Fruit fly (Drosophila melanogaster) whole organism, embryonic: ENCODE data around the gene kairos.

Source experiments
- Blimp-1 ChIP-seq: fragments of 200-800 bp; sonication (Bioruptor generic); optimal IDR thresholded peaks from 3 replicates; lab custom pipeline; 2018; ENCODE audit warnings: missing biosample characterization, missing genetic modification characterization, mild to moderate bottlenecking, moderate library complexity, missing genetic modification reagents
- C15 ChIP-seq: fragments of 200-800 bp; sonication (Bioruptor generic); IDR thresholded peaks from 3 replicates; pipeline ENCODE4 v1.3.6; 2022; ENCODE audit warnings: missing biosample characterization, missing genetic modification characterization
- CG10431 ChIP-seq: fragments of 200-800 bp; sonication (Bioruptor generic); optimal IDR thresholded peaks from 3 replicates; lab custom pipeline; 2018; ENCODE audit warnings: missing biosample characterization, mild to moderate bottlenecking, missing genetic modification characterization
- CG10654 ChIP-seq: fragments of 200-800 bp; sonication (Bioruptor generic); optimal IDR thresholded peaks from 2 replicates; lab custom pipeline; 2016; ENCODE audit warnings: missing biosample characterization, missing genetic modification characterization
- CG10959 ChIP-seq: fragments of 200-800 bp; sonication (Bioruptor generic); IDR thresholded peaks from 2 replicates; pipeline ENCODE4 v1.3.6; 2022; ENCODE audit warnings: missing biosample characterization, missing genetic modification characterization
- CG10979 ChIP-seq: fragments of 200-800 bp; sonication (Bioruptor generic); optimal IDR thresholded peaks from 2 replicates; lab custom pipeline; 2018; ENCODE audit warnings: missing biosample characterization, mild to moderate bottlenecking, missing genetic modification characterization, moderate library complexity
- CG12299 ChIP-seq: fragments of 200-800 bp; sonication (Bioruptor generic); optimal IDR thresholded peaks from 2 replicates; lab custom pipeline; 2018; ENCODE audit warnings: missing biosample characterization, mild to moderate bottlenecking, missing genetic modification characterization
- CG14050 ChIP-seq: fragments of 200-800 bp; sonication (Bioruptor generic); IDR thresholded peaks from 3 replicates; pipeline ENCODE4 v1.3.6; 2022; ENCODE audit warnings: missing biosample characterization, missing genetic modification characterization
- CG17385 ChIP-seq: fragments of 200-800 bp; sonication (Bioruptor generic); optimal IDR thresholded peaks from 3 replicates; lab custom pipeline; 2018; ENCODE audit warnings: missing biosample characterization, mild to moderate bottlenecking, missing genetic modification characterization
- CG17802 ChIP-seq: fragments of 200-800 bp; sonication (Bioruptor generic); optimal IDR thresholded peaks from 2 replicates; lab custom pipeline; 2018; ENCODE audit warnings: missing biosample characterization, mild to moderate bottlenecking, missing genetic modification characterization, moderate library complexity
- CG17912 ChIP-seq: fragments of 200-800 bp; sonication (Bioruptor generic); optimal IDR thresholded peaks from 2 replicates; lab custom pipeline; 2018; ENCODE audit warnings: missing biosample characterization, mild to moderate bottlenecking, missing genetic modification characterization
- CG18262 ChIP-seq: fragments of 200-800 bp; optimal IDR thresholded peaks from 3 replicates; lab custom pipeline; 2019; ENCODE audit warnings: missing biosample characterization, mild to moderate bottlenecking, missing genetic modification characterization, moderate library complexity
- CG1832 ChIP-seq: fragments of 200-800 bp; sonication (Bioruptor generic); optimal IDR thresholded peaks from 2 replicates; lab custom pipeline; 2017; ENCODE audit warnings: missing biosample characterization, mild to moderate bottlenecking, missing genetic modification characterization, inconsistent platforms
- CG34422 ChIP-seq: fragments of 200-800 bp; sonication (Bioruptor generic); IDR thresholded peaks from 3 replicates; pipeline ENCODE4 v1.3.6; 2022; ENCODE audit warnings: missing biosample characterization, missing genetic modification characterization
- CG3726 ChIP-seq: fragments of 200-800 bp; sonication (Bioruptor generic); IDR thresholded peaks from 3 replicates; pipeline ENCODE4, ENCODE4 v1.3.6; 2022; ENCODE audit warnings: missing biosample characterization, missing genetic modification characterization
- CG42726 ChIP-seq: fragments of 200-800 bp; sonication (Bioruptor generic); IDR thresholded peaks from 2 replicates; pipeline ENCODE4 v1.3.6; 2022; ENCODE audit warnings: missing biosample characterization, missing genetic modification characterization; ENCODE audit not compliant: partially characterized antibody
- CG4360 ChIP-seq: fragments of 200-800 bp; sonication (Bioruptor generic); IDR thresholded peaks from 2 replicates; pipeline ENCODE4 v1.3.6; 2022; ENCODE audit warnings: missing biosample characterization, missing genetic modification characterization
- CG4424 ChIP-seq: fragments of 200-800 bp; sonication (Bioruptor generic); optimal IDR thresholded peaks from 3 replicates; lab custom pipeline; 2016; ENCODE audit warnings: missing biosample characterization, missing genetic modification characterization
- CG4820 ChIP-seq: fragments of 200-800 bp; sonication (Bioruptor generic); optimal IDR thresholded peaks from 3 replicates; lab custom pipeline; 2016; ENCODE audit warnings: missing biosample characterization, missing genetic modification characterization
- CG5180 ChIP-seq: fragments of 200-800 bp; sonication (Bioruptor generic); optimal IDR thresholded peaks from 3 replicates; lab custom pipeline; 2017; ENCODE audit warnings: missing biosample characterization, missing genetic modification characterization, mild to moderate bottlenecking, moderate library complexity, missing genetic modification reagents
- CG6765 ChIP-seq: fragments of 200-800 bp; sonication (Bioruptor generic); optimal IDR thresholded peaks from 3 replicates; lab custom pipeline; 2017; ENCODE audit warnings: missing biosample characterization, mild to moderate bottlenecking, missing genetic modification characterization
- CG7372 ChIP-seq: fragments of 200-800 bp; sonication (Bioruptor generic); IDR thresholded peaks from 2 replicates; pipeline ENCODE4 v1.3.6; 2022; ENCODE audit warnings: missing biosample characterization, missing genetic modification characterization
- CG7839 ChIP-seq: fragments of 200-800 bp; sonication (Bioruptor generic); optimal IDR thresholded peaks from 3 replicates; lab custom pipeline; 2018; ENCODE audit warnings: missing biosample characterization, mild to moderate bottlenecking, missing genetic modification characterization, moderate library complexity
- CG8388 ChIP-seq: fragments of 200-800 bp; sonication (Bioruptor generic); optimal IDR thresholded peaks from 2 replicates; lab custom pipeline; 2019; ENCODE audit warnings: missing biosample characterization, mild to moderate bottlenecking, missing genetic modification characterization, moderate library complexity
- CG9609 ChIP-seq: fragments of 200-800 bp; sonication (Bioruptor generic); optimal IDR thresholded peaks from 3 replicates; lab custom pipeline; 2016; ENCODE audit warnings: missing biosample characterization, missing genetic modification characterization
- Doc2 ChIP-seq: fragments of 200-800 bp; sonication (Bioruptor generic); IDR thresholded peaks from 2 replicates; pipeline ENCODE4 v1.3.6; 2022; ENCODE audit warnings: missing biosample characterization, missing genetic modification characterization
- Fer1 ChIP-seq: fragments of 200-800 bp; sonication (Bioruptor generic); optimal IDR thresholded peaks from 2 replicates; lab custom pipeline; 2017; ENCODE audit warnings: missing biosample characterization, mild to moderate bottlenecking, missing genetic modification characterization
- Fer2 ChIP-seq: fragments of 200-800 bp; sonication (Bioruptor generic); optimal IDR thresholded peaks from 2 replicates; lab custom pipeline; 2018; ENCODE audit warnings: missing biosample characterization, mild to moderate bottlenecking, missing genetic modification characterization, moderate library complexity
- Fer3 ChIP-seq: fragments of 200-800 bp; sonication (Bioruptor generic); optimal IDR thresholded peaks from 2 replicates; lab custom pipeline; 2018; ENCODE audit warnings: missing biosample characterization, mild to moderate bottlenecking, missing genetic modification characterization, moderate library complexity
- H15 ChIP-seq: fragments of 200-800 bp; sonication (Bioruptor generic); IDR thresholded peaks from 3 replicates; pipeline ENCODE4 v1.3.6; 2022; ENCODE audit warnings: missing biosample characterization, missing genetic modification characterization
- HLH4C ChIP-seq: fragments of 200-800 bp; sonication (Bioruptor generic); IDR thresholded peaks from 3 replicates; pipeline ENCODE4 v1.3.6; 2022; ENCODE audit warnings: missing biosample characterization, missing genetic modification characterization; ENCODE audit not compliant: partially characterized antibody
- Hey ChIP-seq: fragments of 200-800 bp; sonication (Bioruptor generic); optimal IDR thresholded peaks from 3 replicates; lab custom pipeline; 2018; ENCODE audit warnings: missing biosample characterization, mild to moderate bottlenecking, missing genetic modification characterization
- Hr51 ChIP-seq, 2 experiments: fragments of 200-800 bp; sonication (Bioruptor generic); optimal IDR thresholded peaks; 2 replicates in 1 of 2; 3 replicates in 1 of 2; lab custom pipeline; 2016 to 2018; ENCODE audit warnings: missing biosample characterization in 2 of 2, missing genetic modification characterization in 2 of 2, mild to moderate bottlenecking in 1 of 2, moderate library complexity in 1 of 2
- NfI ChIP-seq: fragments of 200-800 bp; sonication (Bioruptor generic); optimal IDR thresholded peaks from 3 replicates; lab custom pipeline; 2018; ENCODE audit warnings: missing biosample characterization, mild to moderate bottlenecking, missing genetic modification characterization, moderate library complexity
- Side ChIP-seq: fragments of 200-800 bp; sonication (Bioruptor generic); optimal IDR thresholded peaks from 2 replicates; lab custom pipeline; 2016; ENCODE audit warnings: missing biosample characterization, missing genetic modification characterization
- Usf ChIP-seq: fragments of 200-800 bp; sonication (Bioruptor generic); optimal IDR thresholded peaks from 2 replicates; lab custom pipeline; 2017; ENCODE audit warnings: missing genotype, missing biosample characterization, missing genetic modification characterization
- amos ChIP-seq: fragments of 200-800 bp; sonication (Bioruptor generic); IDR thresholded peaks from 2 replicates; pipeline ENCODE4 v1.3.6; 2022; ENCODE audit warnings: missing biosample characterization, missing genetic modification characterization; ENCODE audit not compliant: partially characterized antibody
- bcd ChIP-seq: fragments of 200-800 bp; sonication (Bioruptor generic); optimal IDR thresholded peaks from 2 replicates; lab custom pipeline; 2017; ENCODE audit warnings: missing biosample characterization, mild to moderate bottlenecking, missing genetic modification characterization
- chm ChIP-seq: fragments of 200-800 bp; sonication (Bioruptor generic); IDR thresholded peaks from 2 replicates; pipeline ENCODE4 v1.3.6; 2022; ENCODE audit warnings: missing biosample characterization, missing genetic modification characterization
- emc ChIP-seq: fragments of 200-800 bp; sonication (Bioruptor generic); optimal IDR thresholded peaks from 2 replicates; lab custom pipeline; 2016; ENCODE audit warnings: missing biosample characterization, missing genetic modification characterization
- en ChIP-seq: fragments of 200-800 bp; sonication (Bioruptor generic); optimal IDR thresholded peaks from 2 replicates; lab custom pipeline; 2016; ENCODE audit warnings: missing biosample characterization, missing genetic modification characterization
- fru ChIP-seq: fragments of >200 bp; optimal IDR thresholded peaks from 2 replicates; lab custom pipeline; 2017
- gfzf ChIP-seq: fragments of 200-800 bp; sonication (Bioruptor generic); optimal IDR thresholded peaks from 2 replicates; lab custom pipeline; 2016; ENCODE audit warnings: missing biosample characterization, mild to moderate bottlenecking, missing genetic modification characterization, moderate library complexity
- grn ChIP-seq: fragments of 200-800 bp; sonication (Bioruptor generic); optimal IDR thresholded peaks from 3 replicates; lab custom pipeline; 2017; ENCODE audit warnings: missing biosample characterization, missing genetic modification characterization
- her ChIP-seq: fragments of 200-800 bp; sonication (Bioruptor generic); optimal IDR thresholded peaks from 2 replicates; lab custom pipeline; 2016; ENCODE audit warnings: missing biosample characterization, missing genetic modification characterization
- jigr1 ChIP-seq: fragments of 200-800 bp; sonication (Bioruptor generic); IDR thresholded peaks from 3 replicates; pipeline ENCODE4 v1.3.6; 2022; ENCODE audit warnings: missing biosample characterization, missing genetic modification characterization
- luna ChIP-seq: fragments of 200-800 bp; sonication (Bioruptor generic); optimal IDR thresholded peaks from 2 replicates; lab custom pipeline; 2016; ENCODE audit warnings: missing biosample characterization, missing genetic modification characterization
- maf-S ChIP-seq: fragments of 200-800 bp; sonication (Bioruptor generic); optimal IDR thresholded peaks from 2 replicates; lab custom pipeline; 2016; ENCODE audit warnings: missing biosample characterization, missing genetic modification characterization
- org-1 ChIP-seq: fragments of 200-800 bp; sonication (Bioruptor generic); optimal IDR thresholded peaks from 2 replicates; lab custom pipeline; 2017; ENCODE audit warnings: missing biosample characterization, missing genetic modification characterization
- sens ChIP-seq: fragments of 200-800 bp; sonication (Bioruptor generic); peaks from one replicate; lab custom pipeline; 2016; ENCODE audit warnings: missing biosample characterization, missing genetic modification characterization
- slbo ChIP-seq: fragments of 200-800 bp; sonication (Bioruptor generic); IDR thresholded peaks from 2 replicates; pipeline ENCODE4 v1.3.6; 2022; ENCODE audit warnings: missing biosample characterization, missing genetic modification characterization
- yki ChIP-seq: fragments of >200 bp; optimal IDR thresholded peaks from 3 replicates; lab custom pipeline; 2018

The kairos gene

dm6 chrX:18405567-18406059 is 49.6 kb upstream of the kairos start (continued):
- TF ChIP-seq grn (GFP tag; lab: Kevin White, UChicago) (no peak), CG42726 (GFP tag; lab: Robert Waterston, UW) (no peak), CG10654 (GFP tag; lab: Kevin White, UChicago) (peak; percentile 48), CG7372 (GFP tag; lab: Robert Waterston, UW) (no peak), amos (no peak), CG1832 (GFP tag; lab: Kevin White, UChicago) (no peak), luna (GFP tag; lab: Kevin White, UChicago) (no peak), CG4424 (GFP tag; lab: Kevin White, UChicago) (peak; percentile 77), CG17385 (GFP tag; lab: Kevin White, UChicago) (peak; percentile 59), CG10979 (tag; lab: Kevin White, UChicago) (peak; percentile 78), Fer2 (tag; lab: Kevin White, UChicago) (no peak), en (GFP tag; lab: Kevin White, UChicago) (peak; percentile 22), CG6765 (GFP tag; lab: Kevin White, UChicago) (peak; percentile 26), chm (GFP tag; lab: Robert Waterston, UW) (no peak), yki (lab: Kevin White, UChicago) (no peak), emc (GFP tag; lab: Kevin White, UChicago) (peak; percentile 27), CG17802 (tag; lab: Kevin White, UChicago) (no peak), NfI (GFP tag; lab: Kevin White, UChicago) (peak; percentile 54), bcd (GFP tag; lab: Kevin White, UChicago) (peak; percentile 72), jigr1 (GFP tag; lab: Robert Waterston, UW) (no peak), gfzf (GFP tag; lab: Kevin White, UChicago) (no peak), Doc2 (GFP tag; lab: Robert Waterston, UW) (no peak), Hr51 (GFP tag; optimal IDR thresholded peaks at IDR 0.05; lab: Kevin White, UChicago) (peak in 1 of 2 experiments; percentile 85), CG5180 (GFP tag; lab: Kevin White, UChicago) (peak; percentile 25), CG4360 (GFP tag; lab: Robert Waterston, UW) (no peak), org-1 (peak; percentile 39), H15 (GFP tag; lab: Robert Waterston, UW) (no peak), CG3726 (GFP tag; lab: Robert Waterston, UW) (0 out of 3 replicates have a peak, but pooled peaks have one; percentile 4), Hey (no peak), CG10431 (peak; percentile 61), C15 (GFP tag; lab: Robert Waterston, UW) (no peak), CG34422 (GFP tag; lab: Robert Waterston, UW) (peak; percentile 49; the same call in 2 of the 3 replicates), sens (peak; percentile 94), her (GFP tag; lab: Kevin White, UChicago) (no peak), CG7839 (tag; lab: Kevin White, UChicago) (peak; percentile 83), Fer1 (GFP tag; lab: Kevin White, UChicago) (peak; percentile 37), HLH4C (GFP tag; lab: Robert Waterston, UW) (no peak), Fer3 (tag; lab: Kevin White, UChicago) (peak; percentile 10), Blimp-1 (GFP tag; lab: Kevin White, UChicago) (peak; percentile 60), CG12299 (tag; lab: Kevin White, UChicago) (no peak), CG9609 (GFP tag; lab: Kevin White, UChicago) (no peak), CG18262 (tag; lab: Kevin White, UChicago) (peak; percentile 81), slbo (GFP tag; lab: Robert Waterston, UW) (peak; percentile 73), CG14050 (GFP tag; lab: Robert Waterston, UW) (peak; percentile 9; the same call in 1 of the 3 replicates), CG17912 (GFP tag; lab: Kevin White, UChicago) (no peak), CG8388 (peak; percentile 77), CG10959 (GFP tag; lab: Robert Waterston, UW) (no peak), maf-S (GFP tag; lab: Kevin White, UChicago) (no peak), CG4820 (peak; percentile 55), fru (lab: Kevin White, UChicago) (no peak), Side (no peak), Usf (GFP tag; lab: Kevin White, UChicago) (peak; percentile 55)
